Worm (Caenorhabditis elegans): ENCODE results near the gene sri-28.
"Not testable (repeated sequence)": the region's sequence is repeated elsewhere in the genome, so short reads cannot be mapped to it uniquely, and the experiment has no call there.

Gene sri-28

DNA sequence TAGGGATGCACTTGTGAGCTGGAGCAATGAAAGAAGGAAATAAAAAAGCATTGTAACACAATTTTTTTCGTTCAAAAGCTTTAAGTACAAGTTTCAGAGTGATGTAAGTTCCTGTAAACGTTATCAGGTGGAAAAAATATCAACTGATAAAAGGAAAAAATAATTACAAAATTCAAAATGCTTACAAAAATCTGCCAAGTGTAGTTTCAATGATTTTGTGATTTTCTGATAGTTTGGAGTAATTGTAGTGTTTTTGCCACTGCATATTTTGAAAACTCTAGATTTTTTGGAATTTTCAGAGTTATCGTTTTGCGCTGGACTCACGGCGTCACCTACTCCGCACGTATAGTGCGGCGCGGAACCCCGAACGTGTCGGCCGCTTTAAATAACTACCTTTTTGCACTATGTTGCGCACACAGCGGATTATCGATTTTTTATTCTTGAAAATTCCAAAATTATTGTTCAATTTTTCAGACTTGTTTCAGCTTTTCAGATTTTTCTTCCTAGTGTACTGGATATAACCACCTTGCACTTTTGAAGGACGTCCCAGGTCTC lies 25.0 kb upstream of the sri-28 start, which contains the start of gene clec-2:
Gene clec-2 (minus strand): TSS at position 51 of the 555 bp plus-strand sequence.
- TF ChIP-seq sma-9 (GFP tag; optimal IDR thresholded peaks at IDR 0.05): no peak
- no peak for TF ChIP-seq sma-9 (tag; optimal IDR thresholded peaks at IDR 0.05)
- no peak for TF ChIP-seq sma-3 (GFP tag; optimal IDR thresholded peaks at IDR 0.05)
- TF ChIP-seq R02D3.7 (tag; optimal IDR thresholded peaks at IDR 0.05): no peak
- TF ChIP-seq crh-2 (tag; optimal IDR thresholded peaks at IDR 0.05): no peak
- no peak for TF ChIP-seq nhr-6 (tag; optimal IDR thresholded peaks at IDR 0.05)
- no peak for TF ChIP-seq lsy-2 (tag; optimal IDR thresholded peaks at IDR 0.05)
- no peak for TF ChIP-seq dmd-4 (tag; optimal IDR thresholded peaks at IDR 0.05)
- TF ChIP-seq lin-11 (tag; optimal IDR thresholded peaks at IDR 0.05): no peak
- no peak for TF ChIP-seq ztf-4 (tag; optimal IDR thresholded peaks at IDR 0.05)
- no peak for TF ChIP-seq nhr-77 (tag; optimal IDR thresholded peaks at IDR 0.05)
- no peak for TF ChIP-seq nhr-10 (tag; optimal IDR thresholded peaks at IDR 0.05)
- TF ChIP-seq nhr-237 (tag; optimal IDR thresholded peaks at IDR 0.05): no peak
- TF ChIP-seq Y55F3AM.14 (GFP tag; optimal IDR thresholded peaks at IDR 0.05): no peak
- TF ChIP-seq ztf-1 (GFP tag; conservative IDR thresholded peaks at IDR 0.05): no peak

DNA sequence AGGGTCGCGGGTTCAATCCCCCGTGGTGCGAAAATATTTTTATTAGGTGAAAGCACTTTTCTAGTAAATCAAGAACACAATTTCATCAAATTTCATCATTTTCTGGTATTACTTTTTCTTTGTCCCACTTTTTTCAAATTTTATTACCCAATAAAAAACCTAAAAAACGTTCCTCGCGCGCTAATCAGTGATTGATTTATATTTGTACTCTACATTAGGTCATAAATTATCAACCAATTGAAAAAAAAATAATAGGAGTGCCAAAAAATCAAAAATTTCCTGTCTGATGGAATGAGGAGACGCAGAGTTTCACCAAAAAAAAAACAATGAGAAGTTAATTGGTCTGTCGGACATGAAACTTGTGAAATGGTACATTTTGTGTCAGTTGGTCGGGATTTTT lies 23.8 kb upstream of the sri-28 start:
- TF ChIP-seq dmd-4 (tag; optimal IDR thresholded peaks at IDR 0.05) (no peak), peb-1 (tag; optimal IDR thresholded peaks at IDR 0.05) (no peak), aly-2 (tag; optimal IDR thresholded peaks at IDR 0.05) (no peak), unc-55 (GFP tag; optimal IDR thresholded peaks at IDR 0.05) (no peak), ztf-4 (tag; optimal IDR thresholded peaks at IDR 0.05) (no peak), F13H6.1 (tag; optimal IDR thresholded peaks at IDR 0.05) (no peak), ama-1 (optimal IDR thresholded peaks at IDR 0.05) (no peak), R02D3.7 (tag; optimal IDR thresholded peaks at IDR 0.05) (no peak), blmp-1 (tag; optimal IDR thresholded peaks at IDR 0.05; ENCODE audit: insufficient read depth) (no peak), ZK546.5 (tag; optimal IDR thresholded peaks at IDR 0.05) (no peak), crh-2 (tag; optimal IDR thresholded peaks at IDR 0.05) (no peak), nhr-21 (tag; optimal IDR thresholded peaks at IDR 0.05) (no peak), nhr-129 (tag; optimal IDR thresholded peaks at IDR 0.05) (no peak), nhr-6 (tag; optimal IDR thresholded peaks at IDR 0.05) (no peak), mdl-1 (tag; optimal IDR thresholded peaks at IDR 0.05) (no peak), lsy-2 (tag; optimal IDR thresholded peaks at IDR 0.05) (no peak), sma-9 (GFP tag; optimal IDR thresholded peaks at IDR 0.05) (no peak), sma-9 (tag; optimal IDR thresholded peaks at IDR 0.05) (no peak), gmeb-1 (tag; optimal IDR thresholded peaks at IDR 0.05) (no peak)

DNA sequence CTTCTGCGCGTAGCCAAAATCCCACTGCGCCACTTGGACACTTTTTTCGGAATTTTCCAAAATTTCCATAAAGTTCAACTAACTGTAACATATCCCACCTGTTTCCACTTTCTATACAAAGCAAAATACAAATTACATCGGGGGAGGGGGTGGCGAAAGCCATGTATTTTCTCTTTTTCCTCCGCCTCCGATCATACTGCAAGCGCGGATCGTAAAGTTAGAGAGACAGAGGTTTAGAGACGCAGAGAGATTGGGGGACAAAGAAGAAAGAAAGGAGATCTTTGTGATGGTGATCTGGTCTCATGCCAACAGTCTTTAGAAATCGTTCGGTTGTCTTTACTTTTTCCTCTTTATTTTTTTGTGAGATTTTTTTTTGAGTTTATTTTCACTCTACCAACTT lies 20.2 kb upstream of the sri-28 start:
- TF ChIP-seq lin-11 (tag; optimal IDR thresholded peaks at IDR 0.05) (no peak), ztf-1 (GFP tag; conservative IDR thresholded peaks at IDR 0.05) (no peak), nhr-23 (tag; optimal IDR thresholded peaks at IDR 0.05) (no peak), elt-3 (tag; optimal IDR thresholded peaks at IDR 0.05) (no peak), blmp-1 (tag; optimal IDR thresholded peaks at IDR 0.05; ENCODE audit: insufficient read depth) (peak; percentile 6), nhr-25 (tag; optimal IDR thresholded peaks at IDR 0.05) (peak; percentile 17), nhr-21 (tag; optimal IDR thresholded peaks at IDR 0.05) (no peak), C34F6.9 (tag; optimal IDR thresholded peaks at IDR 0.05) (no peak)

DNA sequence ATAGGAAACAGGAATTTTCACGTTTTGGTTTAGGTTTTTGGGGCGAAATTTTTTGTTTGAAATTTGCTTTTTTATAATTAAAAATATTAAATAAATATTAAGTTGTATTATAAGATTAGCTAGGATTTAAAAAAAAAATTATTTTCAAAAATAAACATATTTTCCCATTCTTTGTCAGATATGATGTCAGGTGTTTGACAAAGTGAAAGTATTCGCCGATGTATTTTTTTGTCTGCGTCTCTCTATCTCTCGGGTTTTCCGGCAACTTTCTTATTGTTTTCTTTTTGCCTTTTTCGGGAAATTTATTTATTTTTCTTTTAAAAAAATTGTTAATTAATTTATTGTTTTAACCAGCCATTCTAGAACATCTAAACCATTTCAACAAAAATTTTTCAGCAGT lies 18.1 kb upstream of the sri-28 start:
- peak; percentile 65 for TF ChIP-seq blmp-1 (tag; optimal IDR thresholded peaks at IDR 0.05; ENCODE audit: insufficient read depth)
- no peak for TF ChIP-seq nhr-23 (tag; optimal IDR thresholded peaks at IDR 0.05)

DNA sequence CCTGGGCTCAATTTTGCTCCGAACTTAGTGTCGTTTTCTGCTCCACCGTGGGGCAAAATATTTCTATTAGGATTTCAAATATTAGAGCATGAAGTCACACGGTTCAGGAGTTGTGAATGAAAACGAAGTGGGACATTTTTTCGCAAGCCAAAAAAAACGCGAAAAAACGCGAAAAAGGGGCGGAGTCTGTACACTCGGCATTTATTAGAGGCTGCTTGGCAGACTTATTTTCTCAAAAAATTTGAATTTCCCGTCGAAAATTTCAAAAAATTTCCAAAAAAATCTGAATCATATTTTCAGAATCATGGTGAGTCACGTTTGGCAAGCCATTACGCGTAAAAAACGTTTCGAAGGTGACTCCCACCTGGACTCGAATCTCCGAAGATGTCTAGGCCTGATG lies 16.0 kb upstream of the sri-28 start, which contains the start of gene B0454.6:
Gene B0454.6 (plus strand): TSS at position 301 of the 400 bp plus-strand sequence.
- not testable (repeated sequence) for TF ChIP-seq Y55F3AM.14 (GFP tag; optimal IDR thresholded peaks at IDR 0.05); nhr-25 (tag; optimal IDR thresholded peaks at IDR 0.05); unc-62 (GFP tag; optimal IDR thresholded peaks at IDR 0.05)

DNA sequence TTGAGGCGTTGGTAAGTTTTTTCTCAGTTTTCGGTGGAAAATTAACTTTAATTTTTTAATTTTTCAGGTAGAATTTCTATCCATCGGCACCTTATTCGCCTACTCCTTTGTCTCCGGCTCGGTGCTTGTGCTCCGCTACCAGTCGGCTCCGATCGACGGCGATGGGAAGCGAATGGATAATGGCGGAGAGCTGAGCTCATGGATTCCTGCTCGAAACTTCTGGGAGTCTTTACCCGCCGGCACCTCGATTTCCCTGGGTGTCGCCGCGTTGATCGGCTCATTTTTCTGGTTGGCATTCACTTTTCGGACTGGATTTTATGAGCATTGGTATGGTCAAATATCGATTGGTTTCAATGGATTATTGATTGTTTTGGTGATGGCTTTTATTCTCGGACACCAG lies 13.6 kb upstream of the sri-28 start:
- TF ChIP-seq sma-3 (GFP tag; optimal IDR thresholded peaks at IDR 0.05) (no peak), snpc-4 (tag; optimal IDR thresholded peaks at IDR 0.05) (no peak), nhr-11 (tag; optimal IDR thresholded peaks at IDR 0.05) (no peak), Y55F3AM.14 (GFP tag; optimal IDR thresholded peaks at IDR 0.05) (no peak), F13H6.1 (tag; optimal IDR thresholded peaks at IDR 0.05) (no peak), unc-39 (tag; optimal IDR thresholded peaks at IDR 0.05) (no peak), nhr-10 (tag; optimal IDR thresholded peaks at IDR 0.05) (no peak), sem-4 (tag; optimal IDR thresholded peaks at IDR 0.05) (no peak), zag-1 (tag; optimal IDR thresholded peaks at IDR 0.05) (no peak), nhr-25 (tag; optimal IDR thresholded peaks at IDR 0.05) (no peak), ztf-1 (GFP tag; conservative IDR thresholded peaks at IDR 0.05) (no peak), blmp-1 (tag; optimal IDR thresholded peaks at IDR 0.05; ENCODE audit: insufficient read depth) (no peak), aly-2 (tag; optimal IDR thresholded peaks at IDR 0.05) (no peak), mdl-1 (tag; optimal IDR thresholded peaks at IDR 0.05) (no peak), nhr-21 (tag; optimal IDR thresholded peaks at IDR 0.05) (no peak), lin-13 (GFP tag; optimal IDR thresholded peaks at IDR 0.05) (no peak), alr-1 (tag; optimal IDR thresholded peaks at IDR 0.05) (no peak), dmd-4 (tag; optimal IDR thresholded peaks at IDR 0.05) (no peak)

Data from whole organism, L2 larva.